Fruit fly (Drosophila melanogaster) whole organism, wandering third instar larva: ENCODE results near the gene holn1.

Experiments
- Abd-B ChIP-seq: fragments of >200 bp; optimal IDR thresholded peaks from 2 replicates; lab custom pipeline; 2017; ENCODE audit warnings: missing biosample characterization, missing genetic modification characterization
- CG9705 ChIP-seq: fragments of 200-800 bp; sonication (Bioruptor generic); optimal IDR thresholded peaks from 2 replicates; lab custom pipeline; 2018; ENCODE audit warnings: missing biosample characterization, mild to moderate bottlenecking, missing genetic modification characterization
- Sp1 ChIP-seq: fragments of 200-800 bp; sonication (Bioruptor generic); optimal IDR thresholded peaks from 3 replicates; lab custom pipeline; 2019; ENCODE audit warnings: missing biosample characterization, mild to moderate bottlenecking, missing genetic modification characterization, moderate library complexity
- dl ChIP-seq, 2 experiments: fragments of 175-275, 200-275 bp in 1 of 2; fragments of 200-275 bp in 1 of 2; sonication (Bioruptor generic); optimal IDR thresholded peaks; lab custom pipeline; 2018; ENCODE audit warnings: mild to moderate bottlenecking in 2 of 2, missing biosample characterization in 2 of 2, missing genetic modification characterization in 2 of 2, moderate library complexity in 2 of 2; ENCODE audit not compliant: partially characterized antibody in 2 of 2, insufficient read depth in 1 of 2
- dmrt93B ChIP-seq: fragments of 200-800 bp; sonication (Bioruptor generic); optimal IDR thresholded peaks from 2 replicates; lab custom pipeline; 2018; ENCODE audit warnings: missing biosample characterization, mild to moderate bottlenecking, missing genetic modification characterization
- ey ChIP-seq: fragments of 200-800 bp; sonication (Bioruptor generic); optimal IDR thresholded peaks from 2 replicates; lab custom pipeline; 2016; ENCODE audit warnings: missing biosample characterization, missing genetic modification characterization
- fru ChIP-seq: fragments of 200-800 bp; sonication (Bioruptor generic); optimal IDR thresholded peaks from 3 replicates; lab custom pipeline; 2016; ENCODE audit warnings: missing biosample characterization, mild to moderate bottlenecking, missing genetic modification characterization
- h ChIP-seq: fragments of 200-800 bp; sonication (Bioruptor generic); optimal IDR thresholded peaks from 3 replicates; lab custom pipeline; 2016; ENCODE audit warnings: missing biosample characterization, mild to moderate bottlenecking, missing genetic modification characterization
- pan ChIP-seq: fragments of >200 bp; optimal IDR thresholded peaks from 2 replicates; lab custom pipeline; 2017
- psq ChIP-seq: fragments of 200-800 bp; sonication (Bioruptor generic); optimal IDR thresholded peaks from 3 replicates; lab custom pipeline; 2017; ENCODE audit warnings: missing biosample characterization, mild to moderate bottlenecking, missing genetic modification characterization, moderate library complexity
- usp ChIP-seq: fragments of >200 bp; optimal IDR thresholded peaks from 2 replicates; lab custom pipeline; 2017; ENCODE audit warnings: missing biosample characterization, missing genetic modification characterization
- woc ChIP-seq: sonication (Bioruptor generic); optimal IDR thresholded peaks from 2 replicates; lab custom pipeline; 2016; ENCODE audit warnings: missing biosample characterization, mild to moderate bottlenecking, missing genetic modification characterization

DNA sequence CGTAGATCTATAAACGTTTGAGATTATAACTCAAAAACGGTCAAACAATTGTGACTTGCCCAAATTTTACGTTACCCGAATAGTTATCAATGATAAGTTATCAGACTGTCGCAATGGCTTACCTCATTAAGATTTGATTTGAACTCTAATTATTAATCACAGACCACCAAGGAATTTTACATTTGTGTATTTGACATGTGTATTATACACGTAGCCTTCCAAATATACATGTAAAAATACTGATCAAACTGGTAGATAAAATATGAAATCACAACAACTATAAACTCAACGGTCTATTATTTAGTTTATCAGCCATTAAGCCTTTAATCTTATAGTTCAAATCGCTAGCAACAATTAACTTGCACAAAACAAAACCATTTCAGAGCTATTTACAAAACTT lies 42.3 kb upstream of the holn1 start:
- TF ChIP-seq pan (lab: Kevin White, UChicago) (no peak), fru (GFP tag; lab: Kevin White, UChicago) (no peak), psq (no peak), dmrt93B (GFP tag; lab: Kevin White, UChicago) (no peak), Sp1 (GFP tag; lab: Kevin White, UChicago) (no peak), h (GFP tag; lab: Kevin White, UChicago) (no peak), ey (GFP tag; lab: Kevin White, UChicago) (no peak), dl (GFP tag; optimal IDR thresholded peaks at IDR 0.05; lab: Kevin White, UChicago; ENCODE audit: insufficient read depth in 1 of 2, partially characterized antibody in 2 of 2) (no peak), woc (GFP tag; lab: Kevin White, UChicago) (no peak), usp (GFP tag; lab: Kevin White, UChicago) (no peak), Abd-B (GFP tag; lab: Kevin White, UChicago) (no peak), CG9705 (GFP tag; lab: Kevin White, UChicago) (no peak)
